Fruit fly (Drosophila melanogaster): ENCODE measurements around the gene CG2898.

Gene CG2898

dm6 chrX:10375216-10375615 is at the start of gene CG2898, which contains the start of gene CG32686:
Gene CG2898, plus strand, starts transcription at chrX:10375374.
Gene CG32686, minus strand, starts transcription at chrX:10375316.
- TF ChIP-seq Ets98B (GFP tag; IDR thresholded peaks at IDR 0.05) (no peak), CG15710 (tag; optimal IDR thresholded peaks at IDR 0.05) (no peak), rn (GFP tag; IDR thresholded peaks at IDR 0.05) (no peak), Pif1A (GFP tag; optimal IDR thresholded peaks at IDR 0.05) (no peak), CG9948 (tag; optimal IDR thresholded peaks at IDR 0.05) (no peak), EcR (GFP tag; optimal IDR thresholded peaks at IDR 0.05) (no peak), Snoo (tag; optimal IDR thresholded peaks at IDR 0.05) (no peak), D1 (tag; optimal IDR thresholded peaks at IDR 0.05) (no peak), CG4496 (GFP tag; IDR thresholded peaks at IDR 0.05) (no peak), CG17806 (tag; optimal IDR thresholded peaks at IDR 0.05) (no peak), fd96Ca (GFP tag; IDR thresholded peaks at IDR 0.05) (no peak), CG10348 (GFP tag; IDR thresholded peaks at IDR 0.05) (no peak), CG12605 (GFP tag; IDR thresholded peaks at IDR 0.05) (no peak), Pif1B (GFP tag; optimal IDR thresholded peaks at IDR 0.05) (no peak), CG8301 (tag; optimal IDR thresholded peaks at IDR 0.05) (no peak), gl (tag; optimal IDR thresholded peaks at IDR 0.05) (no peak), CG32121 (GFP tag; IDR thresholded peaks at IDR 0.05) (no peak), CG8159 (tag; optimal IDR thresholded peaks at IDR 0.05) (no peak), CG34367 (tag; optimal IDR thresholded peaks at IDR 0.05) (no peak)

dm6 chrX:10325567-10326345 is 49.4 kb upstream of the CG2898 start, which contains the start of gene alpha-Man-Ia:
Gene alpha-Man-Ia, minus strand, starts transcription at chrX:10325958.
- TF ChIP-seq CG4496 (GFP tag; IDR thresholded peaks at IDR 0.05) (0 out of 3 replicates have a peak, but pooled peaks have one; percentile 25), CG17806 (tag; optimal IDR thresholded peaks at IDR 0.05) (no peak)

- TF ChIP-seq Snoo (tag; optimal IDR thresholded peaks at IDR 0.05) (no peak), CG9948 (tag; optimal IDR thresholded peaks at IDR 0.05) (no peak), Pif1A (GFP tag; optimal IDR thresholded peaks at IDR 0.05) (no peak), CG8301 (tag; optimal IDR thresholded peaks at IDR 0.05) (no peak), CG17806 (tag; optimal IDR thresholded peaks at IDR 0.05) (no peak)
Measured at dm6 chrX:10326346-10326830, 48.8 kb upstream of the CG2898 start, which contains the start of gene CG2909. Gene CG2909, plus strand, starts transcription at chrX:10326464.

- no peak for TF ChIP-seq CG8159 (tag; optimal IDR thresholded peaks at IDR 0.05)
- no peak for TF ChIP-seq CG14655 (GFP tag; optimal IDR thresholded peaks at IDR 0.05)
- no peak for TF ChIP-seq CG8301 (tag; optimal IDR thresholded peaks at IDR 0.05)
- no peak for TF ChIP-seq CG15710 (tag; optimal IDR thresholded peaks at IDR 0.05)
- no peak for TF ChIP-seq CG34367 (tag; optimal IDR thresholded peaks at IDR 0.05)
- peak; percentile 61; the same call in 1 of the 2 replicates for TF ChIP-seq Ets98B (GFP tag; IDR thresholded peaks at IDR 0.05)
- no peak for TF ChIP-seq CG17806 (tag; optimal IDR thresholded peaks at IDR 0.05)
- no peak for TF ChIP-seq rn (GFP tag; IDR thresholded peaks at IDR 0.05)
- peak; percentile 50 for TF ChIP-seq Pif1B (GFP tag; optimal IDR thresholded peaks at IDR 0.05)
- TF ChIP-seq EcR (GFP tag; optimal IDR thresholded peaks at IDR 0.05), result peak; percentile 36
- peak; percentile 59 for TF ChIP-seq CG32121 (GFP tag; IDR thresholded peaks at IDR 0.05)
- TF ChIP-seq Pif1A (GFP tag; optimal IDR thresholded peaks at IDR 0.05), result peak; percentile 24
- peak; percentile 33 for TF ChIP-seq Snoo (tag; optimal IDR thresholded peaks at IDR 0.05)
- TF ChIP-seq CG9948 (tag; optimal IDR thresholded peaks at IDR 0.05), result no peak
- no peak for TF ChIP-seq CG10348 (GFP tag; IDR thresholded peaks at IDR 0.05)
- TF ChIP-seq CG13204 (GFP tag; optimal IDR thresholded peaks at IDR 0.05), result no peak
- no peak for TF ChIP-seq D1 (tag; optimal IDR thresholded peaks at IDR 0.05)
- TF ChIP-seq gl (tag; optimal IDR thresholded peaks at IDR 0.05), result no peak
- TF ChIP-seq CG12605 (GFP tag; IDR thresholded peaks at IDR 0.05), result 0 out of 2 replicates have a peak, but pooled peaks have one; percentile 33
- TF ChIP-seq CG4496 (GFP tag; IDR thresholded peaks at IDR 0.05), result peak; percentile 69
- peak; percentile 31; the same call in 1 of the 3 replicates for TF ChIP-seq fd96Ca (GFP tag; IDR thresholded peaks at IDR 0.05)
Measured at dm6 chrX:10329659-10330289, 45.4 kb upstream of the CG2898 start, which contains the start of gene Gip. Gene Gip, minus strand, starts transcription at chrX:10329872.

- TF ChIP-seq CG32121 (GFP tag; IDR thresholded peaks at IDR 0.05) (no peak), CG10348 (GFP tag; IDR thresholded peaks at IDR 0.05) (no peak), D1 (tag; optimal IDR thresholded peaks at IDR 0.05) (no peak)
Measured at dm6 chrX:10331718-10332117, 43.5 kb upstream of the CG2898 start, which contains the start of gene CG15306. Gene CG15306, minus strand, starts transcription at chrX:10331818.

- TF ChIP-seq rn (GFP tag; IDR thresholded peaks at IDR 0.05) (no peak), CG10348 (GFP tag; IDR thresholded peaks at IDR 0.05) (no peak), EcR (GFP tag; optimal IDR thresholded peaks at IDR 0.05) (no peak), CG32121 (GFP tag; IDR thresholded peaks at IDR 0.05) (no peak), Pif1B (GFP tag; optimal IDR thresholded peaks at IDR 0.05) (no peak), CG13204 (GFP tag; optimal IDR thresholded peaks at IDR 0.05) (no peak), CG4496 (GFP tag; IDR thresholded peaks at IDR 0.05) (no peak), gl (tag; optimal IDR thresholded peaks at IDR 0.05) (no peak), CG15710 (tag; optimal IDR thresholded peaks at IDR 0.05) (no peak)
Measured at dm6 chrX:10333352-10333751, 41.8 kb upstream of the CG2898 start, which contains the start of gene CG43740. Gene CG43740, plus strand, starts transcription at chrX:10333652.
